Worm (Caenorhabditis elegans): ENCODE data around the gene col-76.

Gene col-76

ce11 chrII:8225914-8226313 is 21.8 kb downstream of the col-76 start:
- no peak for TF ChIP-seq unc-62 (GFP tag; optimal IDR thresholded peaks at IDR 0.05)

- TF ChIP-seq unc-62 (GFP tag; optimal IDR thresholded peaks at IDR 0.05) = no peak
Observed at ce11 chrII:8226475-8226874, 22.3 kb downstream of the col-76 start.

- no peak for TF ChIP-seq unc-62 (GFP tag; optimal IDR thresholded peaks at IDR 0.05)
Observed at ce11 chrII:8230976-8231375, 26.8 kb downstream of the col-76 start, which contains the start of gene M110.9. TSS of gene M110.9 (plus strand) at chrII:8231276.

- no peak for TF ChIP-seq unc-62 (GFP tag; optimal IDR thresholded peaks at IDR 0.05)
Observed at ce11 chrII:8232489-8232888, 28.4 kb downstream of the col-76 start, which contains the start of gene M110.7. TSS of gene M110.7 (plus strand) at chrII:8232789.

- TF ChIP-seq unc-62 (GFP tag; optimal IDR thresholded peaks at IDR 0.05) = no peak
Observed at ce11 chrII:8238155-8238554, 34.0 kb downstream of the col-76 start, which contains the start of gene nlp-5. TSS of gene nlp-5 (plus strand) at chrII:8238455.

ce11 chrII:8246476-8246875 is 42.3 kb downstream of the col-76 start, which contains the start of gene F35C11.3:
TSS of gene F35C11.3 (plus strand) at chrII:8246776.
- TF ChIP-seq unc-62 (GFP tag; optimal IDR thresholded peaks at IDR 0.05) = no peak

ce11 chrII:8248745-8249144 is 44.6 kb downstream of the col-76 start, which contains the start of the genes F35C11.2 and F35C11.4:
TSS of gene F35C11.2 (minus strand) at chrII:8248834.
TSS of gene F35C11.4 (plus strand) at chrII:8249004.
- TF ChIP-seq unc-62 (GFP tag; optimal IDR thresholded peaks at IDR 0.05) = no peak

- no peak for TF ChIP-seq unc-62 (GFP tag; optimal IDR thresholded peaks at IDR 0.05)
Observed at ce11 chrII:8249710-8250109, 45.6 kb downstream of the col-76 start.

- TF ChIP-seq unc-62 (GFP tag; optimal IDR thresholded peaks at IDR 0.05) = no peak
Observed at ce11 chrII:8253160-8253793, 49.1 kb downstream of the col-76 start, which contains the start of gene F35C11.5. TSS of gene F35C11.5 (plus strand) at chrII:8253743.

ce11 chrII:8256013-8256412 is 51.9 kb downstream of the col-76 start, which contains the start of gene F35C11.7:
TSS of gene F35C11.7 (plus strand) at chrII:8256313.
- no peak for TF ChIP-seq unc-62 (GFP tag; optimal IDR thresholded peaks at IDR 0.05)

Data from whole organism, dauer.